Fruit fly (Drosophila melanogaster): Measurements from ENCODE around the gene klar.

- TF ChIP-seq topi (GFP tag; optimal IDR thresholded peaks at IDR 0.05): no peak
- no peak for TF ChIP-seq esn (GFP tag; optimal IDR thresholded peaks at IDR 0.05)
- no peak for TF ChIP-seq ss (GFP tag; optimal IDR thresholded peaks at IDR 0.05)
- no peak for TF ChIP-seq cyc (GFP tag; optimal IDR thresholded peaks at IDR 0.05)
- TF ChIP-seq CG8319 (GFP tag; optimal IDR thresholded peaks at IDR 0.05): no peak
- no peak for TF ChIP-seq CG9139 (GFP tag; optimal IDR thresholded peaks at IDR 0.05)
- no peak for TF ChIP-seq CG16779 (tag; optimal IDR thresholded peaks at IDR 0.05)
- no peak for TF ChIP-seq fd59A (GFP tag; optimal IDR thresholded peaks at IDR 0.05)
Measured at dm6 chr3L:456378-456777, 84.0 kb downstream of the klar start.

All from whole organism, prepupa.